Worm (Caenorhabditis elegans) whole organism, mixed stage, embryonic: ENCODE results near the gene K07H8.8.

Experiments used
- blmp-1 ChIP-seq: fragments of 150-350 bp; optimal IDR thresholded peaks from 2 replicates; lab custom pipeline; 2014; ENCODE audit warnings: missing biosample characterization, missing genetic modification characterization
- ceh-39 ChIP-seq: fragments of 150-350 bp; optimal IDR thresholded peaks from 2 replicates; lab custom pipeline; 2014; ENCODE audit warnings: missing biosample characterization, missing genetic modification characterization
- ces-1 ChIP-seq: fragments of 150-350 bp; optimal IDR thresholded peaks from 2 replicates; lab custom pipeline; 2014; ENCODE audit warnings: missing biosample characterization, missing genetic modification reagents, missing genetic modification characterization
- elt-3 ChIP-seq: fragments of 150-350 bp; optimal IDR thresholded peaks from 2 replicates; lab custom pipeline; 2014; ENCODE audit warnings: missing biosample characterization, missing genetic modification characterization
- flh-1 ChIP-seq: fragments of 200-800 bp; sonication (Bioruptor generic); optimal IDR thresholded peaks from 2 replicates; lab custom pipeline; 2018; ENCODE audit warnings: mild to moderate bottlenecking, missing genetic modification characterization, moderate library complexity, missing compliant biosample characterization
- lin-13 ChIP-seq: fragments of 150-350 bp; optimal IDR thresholded peaks from 2 replicates; lab custom pipeline; 2014; ENCODE audit warnings: missing biosample characterization, missing genetic modification characterization
- lsy-2 ChIP-seq: fragments of 150-350 bp; optimal IDR thresholded peaks from 2 replicates; lab custom pipeline; 2014; ENCODE audit warnings: missing biosample characterization, missing genetic modification characterization
- mab-5 ChIP-seq: fragments of 150-350 bp; optimal IDR thresholded peaks from 2 replicates; lab custom pipeline; 2014; ENCODE audit warnings: missing biosample characterization, missing genetic modification characterization
- nhr-12 ChIP-seq: fragments of 150-350 bp; optimal IDR thresholded peaks from 2 replicates; lab custom pipeline; 2014; ENCODE audit warnings: missing biosample characterization, missing genetic modification characterization
- pha-4 ChIP-seq: fragments of 150-350 bp; optimal IDR thresholded peaks from 2 replicates; lab custom pipeline; 2018; ENCODE audit warnings: missing biosample characterization, missing genetic modification reagents, missing genetic modification characterization
- snpc-4 ChIP-seq: fragments of 150-350 bp; optimal IDR thresholded peaks from 2 replicates; lab custom pipeline; 2014; ENCODE audit warnings: missing biosample characterization, missing genetic modification characterization
- zip-8 ChIP-seq: fragments of 150-350 bp; optimal IDR thresholded peaks from 2 replicates; lab custom pipeline; 2014; ENCODE audit warnings: missing biosample characterization, missing genetic modification characterization
- ztf-11 ChIP-seq: fragments of 150-350 bp; optimal IDR thresholded peaks from 2 replicates; lab custom pipeline; 2014; ENCODE audit warnings: missing biosample characterization, missing genetic modification characterization

DNA sequence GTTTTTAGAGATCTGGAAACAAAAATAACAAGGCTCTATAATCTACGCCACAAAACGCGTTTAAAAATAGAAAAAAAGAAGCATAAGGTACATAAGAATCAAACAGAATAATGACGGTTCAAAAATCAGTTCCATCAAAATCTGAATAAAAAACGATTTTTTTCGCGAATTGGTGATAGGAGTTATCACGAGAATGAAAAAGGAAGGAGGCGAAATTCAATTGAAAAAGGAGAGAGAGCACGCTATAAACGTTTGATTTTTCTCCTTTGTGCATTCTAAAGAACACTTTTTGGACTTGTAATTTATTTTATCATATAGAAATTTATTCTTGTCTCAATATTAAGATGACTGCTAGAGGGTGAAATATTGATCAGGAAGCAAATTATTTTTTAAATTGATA, 16.9 kb downstream of the K07H8.8 start:
- TF ChIP-seq zip-8, result no peak
- TF ChIP-seq nhr-12 (tag; lab: Kevin White, UChicago), result no peak
- no peak for TF ChIP-seq flh-1 (GFP tag; lab: Kevin White, UChicago)
- TF ChIP-seq pha-4 (tag; lab: Kevin White, UChicago), result no peak
- TF ChIP-seq mab-5 (tag; lab: Kevin White, UChicago), result no peak
- TF ChIP-seq elt-3 (tag; lab: Kevin White, UChicago), result no peak
- no peak for TF ChIP-seq blmp-1 (tag; lab: Kevin White, UChicago)
- TF ChIP-seq ces-1 (GFP tag; lab: Kevin White, UChicago), result no peak
- TF ChIP-seq lsy-2 (tag; lab: Kevin White, UChicago), result no peak
- no peak for TF ChIP-seq snpc-4 (tag; lab: Kevin White, UChicago)
- no peak for TF ChIP-seq lin-13 (tag; lab: Kevin White, UChicago)
- no peak for TF ChIP-seq ztf-11 (tag; lab: Kevin White, UChicago)
- TF ChIP-seq ceh-39 (tag; lab: Kevin White, UChicago), result no peak
